Fruit fly (Drosophila melanogaster) whole organism, embryonic: ENCODE results near the gene LysD.

ENCODE experiments used
- ATbp ChIP-seq: fragments of 200-800 bp; sonication (Bioruptor generic); optimal IDR thresholded peaks from 2 replicates; lab custom pipeline; 2017; ENCODE audit warnings: missing biosample characterization, mild to moderate bottlenecking, missing genetic modification characterization, missing genetic modification reagents
- Atf6 ChIP-seq: fragments of 200-800 bp; sonication (Bioruptor generic); IDR thresholded peaks from 2 replicates; pipeline ENCODE4 v1.3.6; 2022; ENCODE audit warnings: missing biosample characterization, missing genetic modification characterization
- Bdp1 ChIP-seq: fragments of 200-800 bp; sonication (Bioruptor generic); optimal IDR thresholded peaks from 3 replicates; lab custom pipeline; 2016; ENCODE audit warnings: missing biosample characterization, missing genetic modification characterization
- CG14965 ChIP-seq: fragments of 200-800 bp; sonication (Bioruptor generic); optimal IDR thresholded peaks from 2 replicates; lab custom pipeline; 2016; ENCODE audit warnings: missing biosample characterization, missing genetic modification characterization, borderline replicate concordance
- CG1529 ChIP-seq: fragments of 200-800 bp; sonication (Bioruptor generic); optimal IDR thresholded peaks from 3 replicates; lab custom pipeline; 2018; ENCODE audit warnings: missing biosample characterization, missing genetic modification characterization
- CG15696 ChIP-seq: fragments of 200-800 bp; sonication (Bioruptor generic); optimal IDR thresholded peaks from 2 replicates; lab custom pipeline; 2019; ENCODE audit warnings: missing biosample characterization, mild to moderate bottlenecking, missing genetic modification characterization, moderate library complexity
- CG1603 ChIP-seq: fragments of 200-800 bp; sonication (Bioruptor generic); optimal IDR thresholded peaks from 2 replicates; lab custom pipeline; 2019; ENCODE audit warnings: missing biosample characterization, mild to moderate bottlenecking, missing genetic modification characterization, moderate library complexity
- CG17328 ChIP-seq: fragments of 200-800 bp; sonication (Bioruptor generic); IDR thresholded peaks from 2 replicates; pipeline ENCODE4 v1.3.6; 2022; ENCODE audit warnings: missing biosample characterization, missing genetic modification characterization
- CG18599 ChIP-seq: fragments of 200-800 bp; sonication (Bioruptor generic); optimal IDR thresholded peaks from 3 replicates; lab custom pipeline; 2017; ENCODE audit warnings: missing biosample characterization, missing genetic modification characterization, mild to moderate bottlenecking, moderate library complexity, missing genetic modification reagents
- CG2199 ChIP-seq: fragments of 200-800 bp; sonication (Bioruptor generic); IDR thresholded peaks from 3 replicates; pipeline ENCODE4 v1.3.6; 2022; ENCODE audit warnings: missing biosample characterization, missing genetic modification characterization
- CG2712 ChIP-seq: fragments of 200-800 bp; optimal IDR thresholded peaks from 3 replicates; lab custom pipeline; 2019; ENCODE audit warnings: missing biosample characterization, mild to moderate bottlenecking, missing genetic modification characterization, moderate library complexity
- CG2875 ChIP-seq: fragments of 200-800 bp; sonication (Bioruptor generic); optimal IDR thresholded peaks from 2 replicates; lab custom pipeline; 2017; ENCODE audit warnings: missing biosample characterization, mild to moderate bottlenecking, missing genetic modification characterization, missing genetic modification reagents
- CG30431 ChIP-seq: fragments of 200-800 bp; sonication (Bioruptor generic); optimal IDR thresholded peaks from 2 replicates; lab custom pipeline; 2017; ENCODE audit warnings: missing biosample characterization, missing genetic modification characterization
- CG32767 ChIP-seq: fragments of 200-800 bp; sonication (Bioruptor generic); IDR thresholded peaks from 2 replicates; pipeline ENCODE4 v1.3.6; 2022; ENCODE audit warnings: missing biosample characterization, missing genetic modification characterization
- CG42726 ChIP-seq: fragments of 200-800 bp; sonication (Bioruptor generic); IDR thresholded peaks from 2 replicates; pipeline ENCODE4 v1.3.6; 2022; ENCODE audit warnings: missing biosample characterization, missing genetic modification characterization; ENCODE audit not compliant: partially characterized antibody
- CG4404 ChIP-seq: fragments of 200-800 bp; sonication (Bioruptor generic); IDR thresholded peaks from 2 replicates; pipeline ENCODE4 v1.3.6; 2022; ENCODE audit warnings: missing biosample characterization, missing genetic modification characterization
- CG6175 ChIP-seq: fragments of 200-800 bp; sonication (Bioruptor generic); IDR thresholded peaks from 3 replicates; pipeline ENCODE4 v1.3.6; 2022; ENCODE audit warnings: missing biosample characterization, missing genetic modification characterization
- CG7839 ChIP-seq: fragments of 200-800 bp; sonication (Bioruptor generic); optimal IDR thresholded peaks from 3 replicates; lab custom pipeline; 2018; ENCODE audit warnings: missing biosample characterization, mild to moderate bottlenecking, missing genetic modification characterization, moderate library complexity
- Dip3 ChIP-seq: fragments of 200-800 bp; sonication (Bioruptor generic); optimal IDR thresholded peaks from 3 replicates; lab custom pipeline; 2016; ENCODE audit warnings: missing biosample characterization, missing genetic modification characterization
- ERR ChIP-seq: fragments of 200-800 bp; sonication (Bioruptor generic); optimal IDR thresholded peaks from 2 replicates; lab custom pipeline; 2016; ENCODE audit warnings: missing biosample characterization, missing genetic modification characterization
- Eip74EF ChIP-seq, 2 experiments: fragments of 200-800 bp in 1 of 2; fragments of >200 bp in 1 of 2; sonication (Bioruptor generic) in 1 of 2; optimal IDR thresholded peaks; 2 replicates each; lab custom pipeline; 2017 to 2019; ENCODE audit warnings: missing biosample characterization in 2 of 2, missing genetic modification characterization in 2 of 2, mild to moderate bottlenecking in 1 of 2, moderate library complexity in 1 of 2
- HmgD ChIP-seq: fragments of 200-800 bp; sonication (Bioruptor generic); optimal IDR thresholded peaks from 3 replicates; lab custom pipeline; 2016; ENCODE audit warnings: missing biosample characterization, missing genetic modification characterization
- MESR4 ChIP-seq: fragments of 200-800 bp; sonication (Bioruptor generic); optimal IDR thresholded peaks from 2 replicates; lab custom pipeline; 2018; ENCODE audit warnings: missing biosample characterization, mild to moderate bottlenecking, missing genetic modification characterization, moderate library complexity
- MTF-1 ChIP-seq: fragments of 200-800 bp; sonication (Bioruptor generic); optimal IDR thresholded peaks from 2 replicates; lab custom pipeline; 2018; ENCODE audit warnings: missing biosample characterization, mild to moderate bottlenecking, missing genetic modification characterization, borderline replicate concordance
- Nf-YA ChIP-seq: fragments of 200-800 bp; sonication (Bioruptor generic); IDR thresholded peaks from 2 replicates; pipeline ENCODE4 v1.3.6; 2022; ENCODE audit warnings: missing biosample characterization, missing genetic modification characterization
- Opbp ChIP-seq: fragments of 200-800 bp; sonication (Bioruptor generic); IDR thresholded peaks from 3 replicates; pipeline ENCODE4 v1.3.6; 2022; ENCODE audit warnings: missing biosample characterization, missing genetic modification characterization; ENCODE audit not compliant: partially characterized antibody
- Sox100B ChIP-seq: fragments of 200-800 bp; sonication (Bioruptor generic); optimal IDR thresholded peaks from 3 replicates; lab custom pipeline; 2018; ENCODE audit warnings: missing biosample characterization, mild to moderate bottlenecking, missing genetic modification characterization
- Vsx1 ChIP-seq: fragments of 200-800 bp; sonication (Bioruptor generic); optimal IDR thresholded peaks from 2 replicates; lab custom pipeline; 2017; ENCODE audit warnings: missing biosample characterization, mild to moderate bottlenecking, missing genetic modification characterization, missing genetic modification reagents
- al ChIP-seq: fragments of 200-800 bp; sonication (Bioruptor generic); IDR thresholded peaks from 2 replicates; pipeline ENCODE4 v1.3.6; 2022; ENCODE audit warnings: missing biosample characterization, missing genetic modification characterization
- cas ChIP-seq: fragments of 200-800 bp; sonication (Bioruptor generic); IDR thresholded peaks from 2 replicates; pipeline ENCODE4 v1.3.6; 2022; ENCODE audit warnings: missing biosample characterization, missing genetic modification characterization
- chn ChIP-seq: fragments of 200-800 bp; sonication (Bioruptor generic); optimal IDR thresholded peaks from 2 replicates; lab custom pipeline; 2016; ENCODE audit warnings: missing biosample characterization, missing genetic modification characterization
- da ChIP-seq: fragments of 200-800 bp; sonication (Bioruptor generic); optimal IDR thresholded peaks from 2 replicates; lab custom pipeline; 2016; ENCODE audit warnings: missing biosample characterization, missing genetic modification characterization
- esg ChIP-seq: fragments of 200-800 bp; sonication (Bioruptor generic); conservative IDR thresholded peaks from 2 replicates; pipeline ENCODE4 v1.3.6; 2022; ENCODE audit warnings: missing biosample characterization, missing genetic modification characterization
- fru ChIP-seq: fragments of >200 bp; optimal IDR thresholded peaks from 2 replicates; lab custom pipeline; 2017
- grn ChIP-seq: fragments of 200-800 bp; sonication (Bioruptor generic); optimal IDR thresholded peaks from 3 replicates; lab custom pipeline; 2017; ENCODE audit warnings: missing biosample characterization, missing genetic modification characterization
- hb ChIP-seq: fragments of 200-800 bp; sonication (Bioruptor generic); IDR thresholded peaks from 3 replicates; pipeline ENCODE4 v1.3.6; 2022; ENCODE audit warnings: missing biosample characterization, missing genetic modification characterization; ENCODE audit not compliant: partially characterized antibody
- ind ChIP-seq: fragments of 200-800 bp; sonication (Bioruptor generic); optimal IDR thresholded peaks from 3 replicates; lab custom pipeline; 2016; ENCODE audit warnings: missing biosample characterization, missing genetic modification characterization
- kni ChIP-seq: fragments of 200-800 bp; sonication (Bioruptor generic); optimal IDR thresholded peaks from 3 replicates; lab custom pipeline; 2017; ENCODE audit warnings: mild to moderate bottlenecking, missing biosample characterization, missing genetic modification reagents, missing genetic modification characterization
- lab ChIP-seq: fragments of 200-800 bp; sonication (Bioruptor generic); optimal IDR thresholded peaks from 3 replicates; lab custom pipeline; 2017; ENCODE audit warnings: missing biosample characterization, missing genetic modification characterization, mild to moderate bottlenecking, moderate library complexity, missing genetic modification reagents
- lov ChIP-seq, 2 experiments: fragments of 200-800 bp in 1 of 2; fragments of >200 bp in 1 of 2; sonication (Bioruptor generic) in 1 of 2; IDR thresholded peaks in 1 of 2; optimal IDR thresholded peaks in 1 of 2; 2 replicates in 1 of 2; 3 replicates in 1 of 2; pipeline versions ENCODE4 v1.3.6 to Lab custom; 2017 to 2022; ENCODE audit warnings: missing biosample characterization in 1 of 2, missing genetic modification characterization in 1 of 2
- p53 ChIP-seq: fragments of 200-800 bp; sonication (Bioruptor generic); optimal IDR thresholded peaks from 2 replicates; lab custom pipeline; 2016; ENCODE audit warnings: missing biosample characterization, missing genetic modification characterization
- sima ChIP-seq: fragments of 200-800 bp; sonication (Bioruptor generic); optimal IDR thresholded peaks from 2 replicates; lab custom pipeline; 2016; ENCODE audit warnings: missing biosample characterization, missing genetic modification characterization
- slbo ChIP-seq: fragments of 200-800 bp; sonication (Bioruptor generic); IDR thresholded peaks from 2 replicates; pipeline ENCODE4 v1.3.6; 2022; ENCODE audit warnings: missing biosample characterization, missing genetic modification characterization
- tin ChIP-seq: fragments of 200-800 bp; sonication (Bioruptor generic); optimal IDR thresholded peaks from 3 replicates; lab custom pipeline; 2016; ENCODE audit warnings: missing biosample characterization, missing genetic modification characterization
- tna ChIP-seq: fragments of 200-800 bp; sonication (Bioruptor generic); IDR thresholded peaks from 2 replicates; pipeline ENCODE4 v1.3.6; 2022; ENCODE audit warnings: missing biosample characterization, missing genetic modification characterization; ENCODE audit not compliant: partially characterized antibody
- vnd ChIP-seq: fragments of 200-800 bp; sonication (Bioruptor generic); IDR thresholded peaks from 3 replicates; pipeline ENCODE4 v1.3.6; 2022; ENCODE audit warnings: missing biosample characterization, missing genetic modification characterization; ENCODE audit not compliant: partially characterized antibody
- vvl ChIP-seq: fragments of 200-800 bp; sonication (Bioruptor generic); IDR thresholded peaks from 2 replicates; pipeline ENCODE4 v1.3.6; 2022; ENCODE audit warnings: missing biosample characterization, missing genetic modification characterization

The LysD gene

DNA sequence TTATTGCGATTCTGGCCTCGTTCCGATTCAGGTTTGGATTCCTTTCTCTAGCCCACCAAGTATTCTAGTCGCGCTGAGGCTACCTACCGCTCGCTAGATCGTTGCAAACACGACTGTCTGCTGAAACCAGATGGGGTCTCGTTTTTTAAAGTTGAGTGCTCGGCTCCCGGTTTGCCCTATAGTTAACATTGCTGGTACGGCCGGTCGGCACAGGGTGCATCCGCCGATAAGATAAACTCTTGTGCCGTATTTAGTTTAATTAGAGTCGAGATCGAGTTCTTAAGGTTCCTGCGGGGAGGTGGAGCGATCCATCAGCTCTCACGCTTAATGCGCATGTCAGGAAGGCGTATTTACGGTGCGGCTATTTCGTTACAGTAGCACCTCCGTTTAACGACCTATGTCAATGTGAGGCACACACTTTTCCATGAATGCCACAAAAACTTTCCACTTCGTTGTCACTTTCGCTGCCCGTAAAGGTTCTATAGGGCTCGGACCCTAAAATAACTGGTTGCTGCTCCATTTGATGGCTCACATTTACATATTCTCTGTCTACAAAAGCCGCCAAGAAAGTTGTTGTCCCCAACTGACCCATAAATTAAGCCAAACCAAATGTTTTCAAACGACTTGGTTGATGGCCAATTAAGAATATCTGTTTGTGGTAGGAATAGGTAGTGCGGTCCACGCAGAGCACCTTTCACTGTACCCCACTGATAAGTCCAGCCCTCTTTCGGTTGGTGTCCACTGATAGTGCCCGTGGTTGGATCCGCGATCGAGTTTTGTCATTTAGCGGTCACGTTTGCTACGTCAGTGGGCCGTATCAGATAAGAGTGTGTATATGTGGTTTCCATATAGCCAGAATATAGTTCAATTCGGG is 6.1 kb downstream of the LysD start, which contains the start of gene CG9119 (continued):
- TF ChIP-seq Nf-YA (GFP tag; lab: Robert Waterston, UW) (no peak), da (GFP tag; lab: Kevin White, UChicago) (peak; percentile 23), lov (optimal IDR thresholded peaks at IDR 0.05; lab: Kevin White, UChicago) (no peak), lov (GFP tag; IDR thresholded peaks at IDR 0.05; lab: Robert Waterston, UW) (no peak), Atf6 (peak; percentile 74), tin (GFP tag; lab: Kevin White, UChicago) (peak; percentile 13), ATbp (GFP tag; lab: Kevin White, UChicago) (peak; percentile 35), Sox100B (peak; percentile 71), grn (GFP tag; lab: Kevin White, UChicago) (peak; percentile 58), CG1529 (peak; percentile 18), Dip3 (GFP tag; lab: Kevin White, UChicago) (peak; percentile 80), slbo (peak; percentile 72), CG17328 (GFP tag; lab: Robert Waterston, UW) (0 out of 2 replicates have a peak, but pooled peaks have one; percentile 24), HmgD (GFP tag; lab: Kevin White, UChicago) (no peak), CG2199 (no peak), chn (no peak), lab (peak; percentile 70), ind (GFP tag; lab: Kevin White, UChicago) (peak; percentile 80), ERR (GFP tag; lab: Kevin White, UChicago) (peak; percentile 82), CG1603 (tag; lab: Kevin White, UChicago) (peak; percentile 59), MTF-1 (GFP tag; lab: Kevin White, UChicago) (no peak), Vsx1 (GFP tag; lab: Kevin White, UChicago) (peak; percentile 81), CG7839 (tag; lab: Kevin White, UChicago) (peak; percentile 77), vvl (peak; percentile 77), CG42726 (GFP tag; lab: Robert Waterston, UW) (0 out of 2 replicates have a peak, but pooled peaks have one; percentile 14), CG32767 (GFP tag; lab: Robert Waterston, UW) (peak; percentile 45; the same call in 1 of the 2 replicates), CG2875 (GFP tag; lab: Kevin White, UChicago) (no peak), kni (peak; percentile 49), al (GFP tag; lab: Robert Waterston, UW) (no peak; the same call in 1 of the 2 replicates), p53 (GFP tag; lab: Kevin White, UChicago) (peak; percentile 11), esg (GFP tag; lab: Robert Waterston, UW) (peak; percentile 61), Bdp1 (GFP tag; lab: Kevin White, UChicago) (peak; percentile 15), CG15696 (tag; lab: Kevin White, UChicago) (peak; percentile 12), CG30431 (GFP tag; lab: Kevin White, UChicago) (peak; percentile 49), vnd (GFP tag; lab: Robert Waterston, UW) (no peak), hb (GFP tag; lab: Robert Waterston, UW) (no peak), sima (GFP tag; lab: Kevin White, UChicago) (no peak), fru (lab: Kevin White, UChicago) (no peak), CG18599 (GFP tag; lab: Kevin White, UChicago) (peak; percentile 86), CG2712 (tag; lab: Kevin White, UChicago) (peak; percentile 66), CG6175 (no peak), cas (GFP tag; lab: Robert Waterston, UW) (0 out of 2 replicates have a peak, but pooled peaks have one; percentile 12), MESR4 (no peak), Opbp (GFP tag; lab: Robert Waterston, UW) (no peak), Eip74EF (GFP tag; optimal IDR thresholded peaks at IDR 0.05; lab: Kevin White, UChicago) (peak in 1 of 2 experiments; percentile 45), CG4404 (GFP tag; lab: Robert Waterston, UW) (peak; percentile 63), CG14965 (no peak), tna (GFP tag; lab: Robert Waterston, UW) (no peak)
